Worm (Caenorhabditis elegans): ENCODE measurements around the gene idhg-1.

idhg-1 gene

ce11 chrIII:4600139-4600762, 31.7 kb downstream of the idhg-1 start, which contains the start of gene mab-21:
Gene mab-21 (plus strand): TSS chrIII:4600753.
- TF ChIP-seq him-1 (tag; optimal IDR thresholded peaks at IDR 0.05) (no peak), W03F9.2 (tag; optimal IDR thresholded peaks at IDR 0.05) (no peak), dao-5 (tag; optimal IDR thresholded peaks at IDR 0.05) (no peak)

- no peak for TF ChIP-seq W03F9.2 (tag; optimal IDR thresholded peaks at IDR 0.05)
- no peak for TF ChIP-seq him-1 (tag; optimal IDR thresholded peaks at IDR 0.05)
- no peak for TF ChIP-seq dao-5 (tag; optimal IDR thresholded peaks at IDR 0.05)
Measured at ce11 chrIII:4601286-4601685, 32.7 kb downstream of the idhg-1 start.

ce11 chrIII:4603837-4604236, 35.2 kb downstream of the idhg-1 start:
- TF ChIP-seq dao-5 (tag; optimal IDR thresholded peaks at IDR 0.05): no peak
- TF ChIP-seq W03F9.2 (tag; optimal IDR thresholded peaks at IDR 0.05): no peak
- no peak for TF ChIP-seq him-1 (tag; optimal IDR thresholded peaks at IDR 0.05)

ce11 chrIII:4612334-4612953, 43.8 kb downstream of the idhg-1 start, which contains the start of gene sel-2:
Gene sel-2 (minus strand): TSS chrIII:4612384.
- TF ChIP-seq dao-5 (tag; optimal IDR thresholded peaks at IDR 0.05): no peak
- TF ChIP-seq W03F9.2 (tag; optimal IDR thresholded peaks at IDR 0.05): no peak
- no peak for TF ChIP-seq him-1 (tag; optimal IDR thresholded peaks at IDR 0.05)

DNA sequence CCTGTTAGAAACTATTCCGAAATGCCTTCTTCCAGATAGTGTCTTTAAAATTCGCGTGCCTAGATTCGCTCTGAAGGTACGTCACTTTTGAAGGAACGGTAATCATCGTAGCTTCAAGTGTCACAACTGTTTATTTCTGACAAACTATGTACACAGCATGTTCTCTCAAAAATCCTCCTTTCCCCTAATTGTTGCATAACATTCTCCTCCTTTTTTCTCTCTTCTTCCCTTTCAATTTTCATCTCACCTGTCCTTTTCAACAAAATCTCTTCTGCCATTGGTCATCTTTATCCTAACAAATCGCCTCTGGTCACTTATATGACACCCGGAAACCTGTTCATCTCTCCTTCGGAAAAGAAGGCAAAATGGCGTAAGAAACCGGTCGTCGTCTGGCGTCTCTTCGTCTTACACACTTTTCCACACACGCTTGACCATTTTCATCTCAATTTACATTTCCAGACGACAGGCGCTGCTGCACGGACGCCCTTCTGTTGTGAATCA, 47.5 kb downstream of the idhg-1 start, which contains the start of gene lips-3:
Gene lips-3 (plus strand): TSS at position 458 of the 501 bp plus-strand sequence.
- TF ChIP-seq W03F9.2 (tag; optimal IDR thresholded peaks at IDR 0.05): no peak
- TF ChIP-seq him-1 (tag; optimal IDR thresholded peaks at IDR 0.05): no peak
- TF ChIP-seq dao-5 (tag; optimal IDR thresholded peaks at IDR 0.05): no peak
